Worm (Caenorhabditis elegans) whole organism, late embryonic: ENCODE measurements around the gene C56G2.5.

ENCODE experiments used
- ceh-9 ChIP-seq: sonication (generic microtip); optimal IDR thresholded peaks from 2 replicates; lab custom pipeline; 2016; ENCODE audit warnings: mild to moderate bottlenecking, missing genetic modification characterization, inconsistent platforms, missing compliant biosample characterization
- fkh-10 ChIP-seq: fragments of 150-350 bp; optimal IDR thresholded peaks from 2 replicates; lab custom pipeline; 2014; ENCODE audit warnings: missing biosample characterization, missing genetic modification reagents, missing genetic modification characterization
- odd-2 ChIP-seq: sonication (generic microtip); optimal IDR thresholded peaks from 2 replicates; lab custom pipeline; 2017; ENCODE audit warnings: antibody characterized with exemption, mild to moderate bottlenecking, missing genetic modification characterization, missing compliant biosample characterization
- unc-86 ChIP-seq: sonication (generic microtip); optimal IDR thresholded peaks from 2 replicates; lab custom pipeline; 2016; ENCODE audit warnings: missing genetic modification characterization, missing compliant biosample characterization

- TF ChIP-seq fkh-10 (GFP tag; lab: Kevin White, UChicago) (no peak), ceh-9 (tag; lab: Kevin White, UChicago) (no peak), unc-86 (tag; lab: Kevin White, UChicago) (no peak), odd-2 (tag; lab: Kevin White, UChicago) (no peak)
These were observed 27.9 kb downstream of the C56G2.5 start, which contains the start of gene F47D12.7 for ce11 chrIII:6295972-6296700.
